Fruit fly (Drosophila melanogaster) whole organism, wandering third instar larva: ENCODE measurements around the gene Phae1.

Source experiments
- CrebA ChIP-seq: fragments of 200-800 bp; sonication (Bioruptor generic); optimal IDR thresholded peaks from 2 replicates; lab custom pipeline; 2016; ENCODE audit warnings: missing biosample characterization, mild to moderate bottlenecking, missing genetic modification characterization, borderline replicate concordance
- Dfd ChIP-seq: fragments of >200 bp; optimal IDR thresholded peaks from 2 replicates; lab custom pipeline; 2017; ENCODE audit warnings: missing biosample characterization, missing genetic modification characterization
- Dif ChIP-seq: fragments of 200-275, 200-300 bp; sonication (Bioruptor generic); optimal IDR thresholded peaks from 2 replicates; lab custom pipeline; 2018; ENCODE audit warnings: missing biosample characterization, missing genetic modification characterization; ENCODE audit not compliant: partially characterized antibody
- GATAd ChIP-seq: sonication (Bioruptor generic); optimal IDR thresholded peaks from 2 replicates; lab custom pipeline; 2016; ENCODE audit warnings: missing biosample characterization, missing genetic modification characterization
- Hr83 ChIP-seq: fragments of 200-300 bp; sonication (Bioruptor generic); optimal IDR thresholded peaks from 2 replicates; lab custom pipeline; 2016; ENCODE audit warnings: missing biosample characterization, mild to moderate bottlenecking, missing genetic modification characterization, moderate library complexity; ENCODE audit not compliant: poor library complexity, severe bottlenecking
- Jra ChIP-seq: sonication (Bioruptor generic); optimal IDR thresholded peaks from 2 replicates; lab custom pipeline; 2016; ENCODE audit warnings: missing biosample characterization, missing genetic modification characterization
- Myc ChIP-seq: fragments of >200 bp; optimal IDR thresholded peaks from 2 replicates; lab custom pipeline; 2017
- N ChIP-seq: fragments of >200 bp; optimal IDR thresholded peaks from 2 replicates; lab custom pipeline; 2018; ENCODE audit warnings: missing biosample characterization, missing external identifiers, missing genetic modification characterization
- OdsH ChIP-seq: fragments of 200-800 bp; sonication (Bioruptor generic); optimal IDR thresholded peaks from 2 replicates; lab custom pipeline; 2016; ENCODE audit warnings: missing biosample characterization, mild to moderate bottlenecking, missing genetic modification characterization
- Rel ChIP-seq, 2 experiments: fragments of 200-800 bp; sonication (Bioruptor generic) in 1 of 2; optimal IDR thresholded peaks; 2 replicates in 1 of 2; 3 replicates in 1 of 2; lab custom pipeline; 2016 to 2019; ENCODE audit warnings: mild to moderate bottlenecking in 2 of 2, missing biosample characterization in 2 of 2, missing genetic modification characterization in 2 of 2, moderate library complexity in 1 of 2
- Sp1 ChIP-seq: fragments of 200-800 bp; sonication (Bioruptor generic); optimal IDR thresholded peaks from 3 replicates; lab custom pipeline; 2019; ENCODE audit warnings: missing biosample characterization, mild to moderate bottlenecking, missing genetic modification characterization, moderate library complexity
- Vsx2 ChIP-seq: fragments of 200-300, 225-300 bp; sonication (Bioruptor generic); optimal IDR thresholded peaks from 2 replicates; lab custom pipeline; 2018; ENCODE audit warnings: missing biosample characterization, missing genetic modification characterization; ENCODE audit not compliant: partially characterized antibody
- dl ChIP-seq, 2 experiments: fragments of 175-275, 200-275 bp in 1 of 2; fragments of 200-275 bp in 1 of 2; sonication (Bioruptor generic); optimal IDR thresholded peaks; lab custom pipeline; 2018; ENCODE audit warnings: mild to moderate bottlenecking in 2 of 2, missing biosample characterization in 2 of 2, missing genetic modification characterization in 2 of 2, moderate library complexity in 2 of 2; ENCODE audit not compliant: partially characterized antibody in 2 of 2, insufficient read depth in 1 of 2
- dsf ChIP-seq: sonication (Bioruptor generic); optimal IDR thresholded peaks from 2 replicates; lab custom pipeline; 2016; ENCODE audit warnings: missing biosample characterization, missing genetic modification characterization, borderline replicate concordance
- ey ChIP-seq: fragments of 200-800 bp; sonication (Bioruptor generic); optimal IDR thresholded peaks from 2 replicates; lab custom pipeline; 2016; ENCODE audit warnings: missing biosample characterization, missing genetic modification characterization
- foxo ChIP-seq, 2 experiments: fragments of 200-800 bp; sonication (Bioruptor generic); optimal IDR thresholded peaks; 2 replicates in 1 of 2; 3 replicates in 1 of 2; lab custom pipeline; 2016 to 2017; ENCODE audit warnings: missing biosample characterization in 2 of 2, missing genetic modification characterization in 2 of 2
- fru ChIP-seq: fragments of 200-800 bp; sonication (Bioruptor generic); optimal IDR thresholded peaks from 3 replicates; lab custom pipeline; 2016; ENCODE audit warnings: missing biosample characterization, mild to moderate bottlenecking, missing genetic modification characterization
- lola ChIP-seq: fragments of >200 bp; optimal IDR thresholded peaks from 2 replicates; lab custom pipeline; 2017; ENCODE audit warnings: missing biosample characterization, missing genetic modification characterization
- pan ChIP-seq: fragments of >200 bp; optimal IDR thresholded peaks from 2 replicates; lab custom pipeline; 2017
- rgr ChIP-seq: fragments of 200-800 bp; sonication (Bioruptor generic); optimal IDR thresholded peaks from 3 replicates; lab custom pipeline; 2016; ENCODE audit warnings: missing biosample characterization, mild to moderate bottlenecking, missing genetic modification characterization
- sv ChIP-seq: fragments of 200-800 bp; sonication (Bioruptor generic); optimal IDR thresholded peaks from 3 replicates; lab custom pipeline; 2016; ENCODE audit warnings: missing biosample characterization, missing genetic modification characterization
- tai ChIP-seq: sonication (Bioruptor generic); optimal IDR thresholded peaks from 2 replicates; lab custom pipeline; 2016; ENCODE audit warnings: missing biosample characterization, missing genetic modification characterization
- usp ChIP-seq: fragments of >200 bp; optimal IDR thresholded peaks from 2 replicates; lab custom pipeline; 2017; ENCODE audit warnings: missing biosample characterization, missing genetic modification characterization
- woc ChIP-seq: sonication (Bioruptor generic); optimal IDR thresholded peaks from 2 replicates; lab custom pipeline; 2016; ENCODE audit warnings: missing biosample characterization, mild to moderate bottlenecking, missing genetic modification characterization

Phae1 gene

DNA sequence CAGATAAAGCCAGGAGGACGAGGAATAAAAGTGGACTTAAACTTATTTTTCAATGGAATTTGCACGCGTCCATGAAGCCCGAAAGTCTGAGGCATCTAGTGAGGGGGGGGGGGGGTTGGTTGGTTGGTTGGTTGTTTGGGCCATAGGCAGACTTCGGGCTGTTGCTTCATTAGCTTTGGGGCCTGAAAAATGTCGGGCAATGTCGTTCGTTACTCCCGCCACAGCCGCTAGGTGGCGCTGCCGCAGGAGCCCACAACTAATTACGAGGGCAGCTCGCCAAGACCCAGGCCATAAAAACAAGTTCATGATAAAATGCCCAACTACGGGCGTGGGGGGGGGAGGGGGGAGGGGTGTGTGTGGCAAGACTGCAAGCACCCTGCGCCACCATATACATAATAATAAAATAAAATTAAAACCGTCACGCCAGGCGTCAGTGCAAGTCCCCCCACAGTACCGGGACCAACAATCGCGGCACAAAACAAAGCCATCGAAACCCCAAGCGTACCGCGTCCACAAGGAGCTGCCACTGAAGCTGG, 31.0 kb upstream of the Phae1 start:
- TF ChIP-seq usp = no peak
- TF ChIP-seq dsf (GFP tag; lab: Kevin White, UChicago) = no peak
- no peak for TF ChIP-seq Myc (lab: Kevin White, UChicago)
- TF ChIP-seq N (GFP tag; lab: Kevin White, UChicago) = no peak
- no peak for TF ChIP-seq Vsx2 (GFP tag; lab: Kevin White, UChicago)
- no peak for TF ChIP-seq foxo (GFP tag; optimal IDR thresholded peaks at IDR 0.05; lab: Kevin White, UChicago)

DNA sequence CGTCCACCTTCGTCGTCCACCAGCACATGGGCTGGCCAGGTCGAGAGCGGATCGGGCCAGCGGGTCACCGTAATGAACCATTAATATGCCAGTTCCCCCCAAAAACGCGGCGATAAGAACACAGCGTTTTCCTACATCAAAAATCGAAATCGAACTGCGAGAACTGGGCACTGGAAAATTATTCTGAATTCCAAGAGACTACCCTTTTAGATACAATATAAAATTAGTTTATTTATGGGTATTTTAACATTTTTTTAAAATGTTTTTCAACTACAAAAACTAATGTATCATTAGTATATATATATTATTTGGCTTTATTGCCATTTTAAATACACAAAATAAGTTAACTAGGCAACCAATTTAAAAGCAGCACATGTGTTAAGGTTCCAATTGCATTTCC, 30.5 kb upstream of the Phae1 start:
- no peak for TF ChIP-seq Dfd (GFP tag; lab: Kevin White, UChicago)
- TF ChIP-seq foxo (GFP tag; optimal IDR thresholded peaks at IDR 0.05; lab: Kevin White, UChicago) = no peak
- TF ChIP-seq ey (GFP tag; lab: Kevin White, UChicago) = no peak
- no peak for TF ChIP-seq dl (GFP tag; optimal IDR thresholded peaks at IDR 0.05; lab: Kevin White, UChicago; ENCODE audit: insufficient read depth in 1 of 2, partially characterized antibody in 2 of 2)
- no peak for TF ChIP-seq Hr83 (GFP tag; lab: Kevin White, UChicago)
- no peak for TF ChIP-seq Sp1 (GFP tag; lab: Kevin White, UChicago)
- TF ChIP-seq pan (lab: Kevin White, UChicago) = no peak
- no peak for TF ChIP-seq fru (GFP tag; lab: Kevin White, UChicago)
- TF ChIP-seq Dif (GFP tag; lab: Kevin White, UChicago) = no peak

DNA sequence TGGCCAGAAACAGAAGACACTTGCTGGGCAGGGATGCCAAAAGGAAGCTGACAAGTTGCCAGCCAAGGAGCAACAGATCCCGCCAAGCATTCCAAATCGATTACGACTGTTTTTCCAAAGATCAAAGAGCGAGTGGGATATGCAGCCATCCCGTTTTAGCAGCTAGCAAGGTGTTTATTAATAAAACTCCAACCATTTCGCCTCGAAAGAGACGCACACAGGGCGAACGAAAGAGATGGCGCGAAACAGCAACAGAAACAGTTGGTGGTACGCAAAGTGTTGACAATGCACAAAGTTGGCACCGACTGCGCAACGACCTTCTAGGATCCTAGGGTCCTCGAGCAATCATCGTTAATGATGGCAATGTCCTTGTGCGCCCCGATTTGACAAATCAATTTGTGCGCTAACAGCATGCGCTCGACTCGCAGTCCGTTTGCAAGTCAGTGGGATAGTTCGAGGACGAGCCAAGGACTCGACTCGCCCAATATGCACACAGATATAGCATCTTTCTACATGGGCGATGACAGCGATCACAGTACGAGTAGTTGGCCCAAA, 29.3 kb upstream of the Phae1 start:
- no peak for TF ChIP-seq woc
- no peak for TF ChIP-seq Rel (GFP tag; optimal IDR thresholded peaks at IDR 0.05; lab: Kevin White, UChicago)
- no peak for TF ChIP-seq Rel (tag; optimal IDR thresholded peaks at IDR 0.05; lab: Kevin White, UChicago)
- TF ChIP-seq GATAd (GFP tag; lab: Kevin White, UChicago) = no peak
- no peak for TF ChIP-seq usp
- no peak for TF ChIP-seq dl (GFP tag; optimal IDR thresholded peaks at IDR 0.05; lab: Kevin White, UChicago; ENCODE audit: insufficient read depth in 1 of 2, partially characterized antibody in 2 of 2)
- no peak for TF ChIP-seq tai (GFP tag; lab: Kevin White, UChicago)
- no peak for TF ChIP-seq OdsH (GFP tag; lab: Kevin White, UChicago)
- TF ChIP-seq Vsx2 (GFP tag; lab: Kevin White, UChicago) = no peak
- no peak for TF ChIP-seq Dfd (GFP tag; lab: Kevin White, UChicago)
- TF ChIP-seq Dif (GFP tag; lab: Kevin White, UChicago) = no peak
- TF ChIP-seq ey (GFP tag; lab: Kevin White, UChicago) = no peak
- no peak for TF ChIP-seq Jra
- no peak for TF ChIP-seq CrebA

DNA sequence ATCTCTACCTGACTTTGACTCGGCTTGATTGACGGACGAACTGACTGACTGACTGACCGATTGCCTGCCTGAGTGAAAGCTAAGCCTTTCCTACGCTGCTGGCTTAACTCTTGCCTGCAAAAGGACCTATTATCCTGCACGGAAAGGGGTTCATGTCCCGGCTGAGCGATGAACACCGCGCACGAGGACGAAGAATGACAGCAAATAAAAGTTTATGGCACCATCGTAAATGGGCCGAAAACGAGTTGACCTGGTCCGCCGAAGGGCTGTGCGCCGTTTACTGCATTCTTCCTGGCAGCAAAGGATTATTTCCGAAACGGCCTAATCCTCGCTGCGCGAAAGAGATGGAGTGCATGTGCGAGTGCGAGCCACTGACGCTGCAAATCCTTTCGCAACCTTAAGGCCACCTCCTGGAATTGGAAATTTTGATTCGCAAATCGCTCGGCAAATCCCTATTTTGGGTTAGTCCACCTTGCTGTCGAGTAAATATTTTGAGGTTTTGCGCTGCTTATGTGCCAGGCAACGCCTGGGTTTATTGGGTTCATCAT, 28.0 kb upstream of the Phae1 start:
- TF ChIP-seq fru (GFP tag; lab: Kevin White, UChicago) (no peak), lola (GFP tag; lab: Kevin White, UChicago) (no peak), sv (no peak), Sp1 (GFP tag; lab: Kevin White, UChicago) (no peak), N (GFP tag; lab: Kevin White, UChicago) (no peak), Vsx2 (GFP tag; lab: Kevin White, UChicago) (no peak), Rel (GFP tag; optimal IDR thresholded peaks at IDR 0.05; lab: Kevin White, UChicago) (no peak), Rel (tag; optimal IDR thresholded peaks at IDR 0.05; lab: Kevin White, UChicago) (no peak)

DNA sequence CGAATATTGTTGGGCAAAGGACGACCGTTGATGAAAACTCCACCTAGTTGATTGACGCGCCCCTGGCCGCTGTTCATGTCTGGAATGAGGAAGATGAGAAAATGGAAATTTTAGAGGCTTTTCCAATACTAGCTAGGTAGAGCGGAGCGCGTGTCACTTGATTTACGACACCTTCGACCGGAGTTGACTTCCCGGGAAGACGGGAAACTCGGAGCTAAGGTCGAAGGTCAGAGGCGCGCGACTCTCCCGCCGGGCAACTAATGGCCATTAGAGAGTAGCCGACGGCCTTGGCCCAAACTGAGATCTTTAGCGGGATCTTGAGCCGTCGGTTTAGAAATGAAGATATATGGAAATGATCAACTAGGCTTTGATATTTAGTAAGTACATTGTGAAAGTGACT, 24.2 kb upstream of the Phae1 start:
- TF ChIP-seq woc (no peak), pan (lab: Kevin White, UChicago) (no peak), dl (GFP tag; optimal IDR thresholded peaks at IDR 0.05; lab: Kevin White, UChicago; ENCODE audit: insufficient read depth in 1 of 2, partially characterized antibody in 2 of 2) (no peak), dsf (GFP tag; lab: Kevin White, UChicago) (no peak), ey (GFP tag; lab: Kevin White, UChicago) (no peak)

DNA sequence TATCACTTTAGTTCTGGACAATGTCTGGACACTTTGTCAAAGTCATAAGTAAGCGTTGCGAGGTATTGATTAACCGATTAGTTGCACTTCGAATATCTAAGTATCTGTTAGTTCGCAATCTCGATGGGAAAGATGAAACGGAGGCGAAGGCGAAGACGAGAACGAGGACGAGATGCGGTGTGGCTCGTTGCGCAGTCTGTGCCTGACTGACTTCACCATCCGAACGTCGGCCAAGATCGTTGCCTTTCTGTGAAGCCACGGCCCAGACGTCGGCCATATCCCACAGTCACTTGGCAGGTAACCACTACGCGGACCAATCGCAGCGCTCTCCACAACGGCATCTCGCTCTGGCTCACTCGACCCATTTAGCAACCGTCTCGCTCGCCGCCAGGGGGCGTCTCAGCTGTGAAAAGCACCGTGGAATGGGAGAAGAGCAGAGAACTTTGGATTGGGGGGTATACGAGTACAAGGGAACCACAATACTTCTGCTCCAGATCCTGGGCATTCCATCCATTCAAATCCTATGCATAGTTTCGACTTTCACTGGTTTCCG, 23.5 kb upstream of the Phae1 start, which contains the start of gene prd:
prd (minus strand) TSS at position 209 of the 553 bp plus-strand sequence.
- TF ChIP-seq OdsH (GFP tag; lab: Kevin White, UChicago) (no peak), CrebA (no peak), Jra (no peak), rgr (no peak)
